Worm (Caenorhabditis elegans) whole organism, L4 larva: ENCODE measurements around the gene R09D1.12.
"Not testable (repeated sequence)": the region's sequence is repeated elsewhere in the genome, so short reads cannot be mapped to it uniquely, and the experiment has no call there.

ENCODE experiments used
- R02D3.7 ChIP-seq: fragments of 150-350 bp; sonication (generic microtip); optimal IDR thresholded peaks from 3 replicates; lab custom pipeline; 2014; ENCODE audit warnings: missing biosample characterization, missing genetic modification characterization
- fos-1 ChIP-seq: fragments of 150-350 bp; optimal IDR thresholded peaks from 2 replicates; lab custom pipeline; 2014; ENCODE audit warnings: missing biosample characterization, missing genetic modification characterization
- nhr-6 ChIP-seq: fragments of 150-350 bp; optimal IDR thresholded peaks from 2 replicates; lab custom pipeline; 2014; ENCODE audit warnings: missing biosample characterization, missing genetic modification characterization
- ztf-11 ChIP-seq: fragments of 150-350 bp; optimal IDR thresholded peaks from 2 replicates; lab custom pipeline; 2014; ENCODE audit warnings: missing biosample characterization, missing genetic modification characterization

DNA sequence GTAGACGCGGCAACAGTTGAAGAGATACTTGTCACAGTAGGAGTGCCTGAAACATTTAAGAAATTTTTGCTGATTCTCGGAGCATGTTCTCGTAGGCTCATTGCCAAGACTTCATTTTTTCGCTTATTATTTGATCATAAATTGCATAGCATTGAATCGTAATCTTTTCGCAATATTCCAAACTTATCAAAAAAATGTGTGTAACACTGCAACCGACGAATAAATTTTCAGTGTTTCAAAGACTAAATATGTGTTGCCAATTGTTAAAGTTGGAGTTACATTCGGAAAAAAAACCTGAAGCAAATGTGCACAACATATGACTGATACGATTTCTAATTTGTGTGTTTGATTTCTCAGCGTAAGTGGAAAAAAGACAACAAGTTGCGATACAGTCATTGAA lies 7.4 kb upstream of the R09D1.12 start, which contains the start of gene R09D1.14:
- TF ChIP-seq ztf-11, R02D3.7, nhr-6, fos-1 (tag; lab: Kevin White, UChicago): not testable (repeated sequence)
